Fruit fly (Drosophila melanogaster): ENCODE measurements around the gene Remo.

The Remo gene

dm6 chrX:13258757-13259067, 29.1 kb upstream of the Remo start, which contains the start of gene comt (continued):
- TF ChIP-seq insv (GFP tag; optimal IDR thresholded peaks at IDR 0.05) (peak in 1 of 2 experiments; percentile 8), CG10366 (GFP tag; IDR thresholded peaks at IDR 0.05) (peak; percentile 43; the same call in 1 of the 2 replicates), lab (GFP tag; optimal IDR thresholded peaks at IDR 0.05) (no peak), CG15269 (tag; optimal IDR thresholded peaks at IDR 0.05) (peak; percentile 74), Atf3 (GFP tag; optimal IDR thresholded peaks at IDR 0.05) (no peak), CG13624 (GFP tag; optimal IDR thresholded peaks at IDR 0.05) (no peak), mirr (GFP tag; optimal IDR thresholded peaks at IDR 0.05) (no peak), CG2129 (GFP tag; IDR thresholded peaks at IDR 0.05; ENCODE audit: partially characterized antibody) (no peak), CG34376 (GFP tag; optimal IDR thresholded peaks at IDR 0.05) (no peak), br (optimal IDR thresholded peaks at IDR 0.05) (no peak), CG4617 (GFP tag; optimal IDR thresholded peaks at IDR 0.05; ENCODE audit: borderline replicate concordance) (no peak), Lhr (GFP tag; optimal IDR thresholded peaks at IDR 0.05) (no peak), CG9876 (GFP tag; optimal IDR thresholded peaks at IDR 0.05) (no peak), ash1 (GFP tag; optimal IDR thresholded peaks at IDR 0.05) (no peak), zen2 (GFP tag; IDR thresholded peaks at IDR 0.05; ENCODE audit: partially characterized antibody) (no peak), bowl (GFP tag; IDR thresholded peaks at IDR 0.05) (0 out of 2 replicates have a peak, but pooled peaks have one; percentile 18), CG3838 (GFP tag; optimal IDR thresholded peaks at IDR 0.05) (no peak), Hmr (GFP tag; optimal IDR thresholded peaks at IDR 0.05) (no peak), CG1024 (GFP tag; IDR thresholded peaks at IDR 0.05) (no peak), Hr51 (GFP tag; optimal IDR thresholded peaks at IDR 0.05) (no peak), Hr78 (GFP tag; optimal IDR thresholded peaks at IDR 0.05) (no peak), Eip74EF (GFP tag; optimal IDR thresholded peaks at IDR 0.05) (no peak), Rfx (GFP tag; IDR thresholded peaks at IDR 0.05) (peak; percentile 42; the same call in 1 of the 2 replicates), Fer2 (tag; optimal IDR thresholded peaks at IDR 0.05) (peak; percentile 45), CG32532 (GFP tag; IDR thresholded peaks at IDR 0.05) (peak; percentile 72), HmgZ (tag; optimal IDR thresholded peaks at IDR 0.05) (no peak), odd (GFP tag; optimal IDR thresholded peaks at IDR 0.05) (no peak), Sin3A (optimal IDR thresholded peaks at IDR 0.05) (no peak), CG7839 (tag; optimal IDR thresholded peaks at IDR 0.05) (no peak), Stat92E (GFP tag; optimal IDR thresholded peaks at IDR 0.05) (no peak), TFAM (GFP tag; optimal IDR thresholded peaks at IDR 0.05) (no peak), HLH4C (GFP tag; IDR thresholded peaks at IDR 0.05; ENCODE audit: partially characterized antibody) (no peak), Xrp1 (GFP tag; IDR thresholded peaks at IDR 0.05) (peak; percentile 63; the same call in 1 of the 2 replicates), MBD-R2 (GFP tag; IDR thresholded peaks at IDR 0.05) (no peak; the same call in 1 of the 2 replicates), HLH3B (GFP tag; IDR thresholded peaks at IDR 0.05) (peak; percentile 57; the same call in 1 of the 2 replicates), Deaf1 (tag; optimal IDR thresholded peaks at IDR 0.05) (no peak), ham (GFP tag; IDR thresholded peaks at IDR 0.05) (no peak), ac (GFP tag; optimal IDR thresholded peaks at IDR 0.05) (no peak), sens (GFP tag) (peak; percentile 76), Doc2 (GFP tag; IDR thresholded peaks at IDR 0.05) (no peak), ci (GFP tag; IDR thresholded peaks at IDR 0.05) (peak; percentile 71; the same call in 2 of the 3 replicates), Med (GFP tag) (peak; percentile 74), sug (tag; optimal IDR thresholded peaks at IDR 0.05) (peak; percentile 34), CG3163 (GFP tag; optimal IDR thresholded peaks at IDR 0.05) (no peak), NFAT (GFP tag; IDR thresholded peaks at IDR 0.05) (no peak), Aef1 (GFP tag; IDR thresholded peaks at IDR 0.05) (peak; percentile 33; the same call in 1 of the 3 replicates), p53 (GFP tag; optimal IDR thresholded peaks at IDR 0.05) (no peak), sima (GFP tag; optimal IDR thresholded peaks at IDR 0.05) (no peak), CHES-1-like (GFP tag; optimal IDR thresholded peaks at IDR 0.05) (no peak), Lim3 (GFP tag; IDR thresholded peaks at IDR 0.05) (no peak), CG3065 (GFP tag; optimal IDR thresholded peaks at IDR 0.05) (no peak), CG1792 (GFP tag; optimal IDR thresholded peaks at IDR 0.05) (no peak)
